Fruit fly (Drosophila melanogaster) whole organism, embryonic: Measurements from ENCODE around the gene dachs.
A peak's percentile ranks its signal among the peaks of the same experiment; 100 is the strongest.

Experiments
- CG10462 ChIP-seq: fragments of 200-800 bp; sonication (Bioruptor generic); optimal IDR thresholded peaks from 2 replicates; lab custom pipeline; 2016; ENCODE audit warnings: missing biosample characterization, missing genetic modification characterization
- CG10565 ChIP-seq: fragments of 200-800 bp; sonication (Bioruptor generic); optimal IDR thresholded peaks from 3 replicates; lab custom pipeline; 2016; ENCODE audit warnings: missing biosample characterization, mild to moderate bottlenecking, missing genetic modification characterization
- CG10979 ChIP-seq: fragments of 200-800 bp; sonication (Bioruptor generic); optimal IDR thresholded peaks from 2 replicates; lab custom pipeline; 2018; ENCODE audit warnings: missing biosample characterization, mild to moderate bottlenecking, missing genetic modification characterization, moderate library complexity
- CG11695 ChIP-seq: fragments of 200-800 bp; sonication (Bioruptor generic); IDR thresholded peaks from 3 replicates; pipeline ENCODE4 v1.3.6; 2022; ENCODE audit warnings: missing biosample characterization, missing genetic modification characterization
- CG12071 ChIP-seq: fragments of 200-800 bp; sonication (Bioruptor generic); optimal IDR thresholded peaks from 3 replicates; lab custom pipeline; 2018; ENCODE audit warnings: missing biosample characterization, mild to moderate bottlenecking, missing genetic modification characterization
- CG12299 ChIP-seq: fragments of 200-800 bp; sonication (Bioruptor generic); optimal IDR thresholded peaks from 2 replicates; lab custom pipeline; 2018; ENCODE audit warnings: missing biosample characterization, mild to moderate bottlenecking, missing genetic modification characterization
- CG13624 ChIP-seq: fragments of 200-800 bp; sonication (Bioruptor generic); optimal IDR thresholded peaks from 2 replicates; lab custom pipeline; 2016; ENCODE audit warnings: missing biosample characterization, missing genetic modification characterization
- CG14050 ChIP-seq: fragments of 200-800 bp; sonication (Bioruptor generic); IDR thresholded peaks from 3 replicates; pipeline ENCODE4 v1.3.6; 2022; ENCODE audit warnings: missing biosample characterization, missing genetic modification characterization
- CG16779 ChIP-seq: fragments of 200-800 bp; sonication (Bioruptor generic); IDR thresholded peaks from 2 replicates; pipeline ENCODE4 v1.3.6; 2022; ENCODE audit warnings: missing biosample characterization, missing genetic modification characterization
- CG16815 ChIP-seq: fragments of 200-800 bp; sonication (Bioruptor generic); optimal IDR thresholded peaks from 3 replicates; lab custom pipeline; 2017; ENCODE audit warnings: missing biosample characterization, mild to moderate bottlenecking, missing genetic modification characterization
- CG31224 ChIP-seq: fragments of 200-800 bp; sonication (Bioruptor generic); IDR thresholded peaks from 2 replicates; pipeline ENCODE4 v1.3.6; 2022; ENCODE audit warnings: missing biosample characterization, missing genetic modification characterization
- CG33213 ChIP-seq: fragments of 200-800 bp; sonication (Bioruptor generic); optimal IDR thresholded peaks from 3 replicates; lab custom pipeline; 2016; ENCODE audit warnings: missing biosample characterization, missing genetic modification characterization
- CG3407 ChIP-seq: fragments of 200-800 bp; sonication (Bioruptor generic); optimal IDR thresholded peaks from 2 replicates; lab custom pipeline; 2018; ENCODE audit warnings: missing biosample characterization, mild to moderate bottlenecking, missing genetic modification characterization
- CG4360 ChIP-seq: fragments of 200-800 bp; sonication (Bioruptor generic); IDR thresholded peaks from 2 replicates; pipeline ENCODE4 v1.3.6; 2022; ENCODE audit warnings: missing biosample characterization, missing genetic modification characterization
- CG6654 ChIP-seq: fragments of 200-800 bp; sonication (Bioruptor generic); optimal IDR thresholded peaks from 2 replicates; lab custom pipeline; 2017; ENCODE audit warnings: missing biosample characterization, mild to moderate bottlenecking, missing genetic modification characterization
- CG7556 ChIP-seq: fragments of 200-800 bp; sonication (Bioruptor generic); optimal IDR thresholded peaks from 2 replicates; lab custom pipeline; 2017; ENCODE audit warnings: missing biosample characterization, mild to moderate bottlenecking, missing genetic modification characterization
- CG7987 ChIP-seq: fragments of 200-800 bp; sonication (Bioruptor generic); optimal IDR thresholded peaks from 2 replicates; lab custom pipeline; 2018; ENCODE audit warnings: missing biosample characterization, mild to moderate bottlenecking, missing genetic modification characterization, moderate library complexity
- CG8359 ChIP-seq: fragments of 200-800 bp; sonication (Bioruptor generic); optimal IDR thresholded peaks from 2 replicates; lab custom pipeline; 2017; ENCODE audit warnings: missing biosample characterization, mild to moderate bottlenecking, missing genetic modification characterization, borderline replicate concordance
- CG8944 ChIP-seq: fragments of 200-800 bp; sonication (Bioruptor generic); optimal IDR thresholded peaks from 3 replicates; lab custom pipeline; 2016; ENCODE audit warnings: missing biosample characterization, missing genetic modification characterization
- CG9817 ChIP-seq: fragments of 200-800 bp; sonication (Bioruptor generic); optimal IDR thresholded peaks from 2 replicates; lab custom pipeline; 2018; ENCODE audit warnings: missing biosample characterization, mild to moderate bottlenecking, missing genetic modification characterization, moderate library complexity
- CoRest ChIP-seq: fragments of 200-800 bp; sonication (Bioruptor generic); optimal IDR thresholded peaks from 3 replicates; lab custom pipeline; 2018; ENCODE audit warnings: missing biosample characterization, mild to moderate bottlenecking, missing genetic modification characterization, moderate library complexity
- D19A ChIP-seq: fragments of 200-800 bp; optimal IDR thresholded peaks from 3 replicates; lab custom pipeline; 2019; ENCODE audit warnings: missing biosample characterization, mild to moderate bottlenecking, missing genetic modification characterization, moderate library complexity
- D19B ChIP-seq: fragments of 200-800 bp; sonication (Bioruptor generic); optimal IDR thresholded peaks from 2 replicates; lab custom pipeline; 2017; ENCODE audit warnings: missing biosample characterization, mild to moderate bottlenecking, missing genetic modification characterization
- Doc3 ChIP-seq: fragments of 200-800 bp; sonication (Bioruptor generic); IDR thresholded peaks from 3 replicates; pipeline ENCODE4 v1.3.6; 2022; ENCODE audit warnings: missing biosample characterization, missing genetic modification characterization; ENCODE audit not compliant: partially characterized antibody
- E2f1 ChIP-seq: fragments of 200-800 bp; sonication (Bioruptor generic); IDR thresholded peaks from 2 replicates; pipeline ENCODE4 v1.3.6; 2022; ENCODE audit warnings: missing biosample characterization, missing genetic modification characterization
- E2f2 ChIP-seq: fragments of 200-800 bp; sonication (Bioruptor generic); IDR thresholded peaks from 2 replicates; pipeline ENCODE4 v1.3.6; 2022; ENCODE audit warnings: missing biosample characterization, missing genetic modification characterization
- Ets97D ChIP-seq: fragments of 200-800 bp; sonication (Bioruptor generic); optimal IDR thresholded peaks from 3 replicates; lab custom pipeline; 2016; ENCODE audit warnings: missing biosample characterization, missing genetic modification characterization
- HLH3B ChIP-seq: fragments of 200-800 bp; sonication (Bioruptor generic); IDR thresholded peaks from 2 replicates; pipeline ENCODE4 v1.3.6; 2022; ENCODE audit warnings: missing biosample characterization, missing genetic modification characterization
- Hr3 ChIP-seq: fragments of 200-800 bp; sonication (Bioruptor generic); optimal IDR thresholded peaks from 3 replicates; lab custom pipeline; 2016; ENCODE audit warnings: missing biosample characterization, missing genetic modification characterization
- Hr78 ChIP-seq, 2 experiments: fragments of 200-800 bp in 1 of 2; fragments of >200 bp in 1 of 2; sonication (Bioruptor generic) in 1 of 2; optimal IDR thresholded peaks; 2 replicates each; lab custom pipeline; 2017 to 2019; ENCODE audit warnings: missing biosample characterization in 2 of 2, missing genetic modification characterization in 2 of 2, mild to moderate bottlenecking in 1 of 2, moderate library complexity in 1 of 2
- NC2α ChIP-seq: fragments of 200-800 bp; sonication (Bioruptor generic); optimal IDR thresholded peaks from 2 replicates; lab custom pipeline; 2016; ENCODE audit warnings: missing biosample characterization, missing genetic modification characterization
- Ravus ChIP-seq: fragments of 200-800 bp; sonication (Bioruptor generic); IDR thresholded peaks from 2 replicates; pipeline ENCODE4 v1.3.6; 2022; ENCODE audit warnings: missing biosample characterization, missing genetic modification characterization
- Tbp ChIP-seq: fragments of >200 bp; optimal IDR thresholded peaks from 2 replicates; lab custom pipeline; 2018; ENCODE audit warnings: missing biosample characterization, missing genetic modification characterization
- ab ChIP-seq: fragments of 200-800 bp; sonication (Bioruptor generic); optimal IDR thresholded peaks from 2 replicates; lab custom pipeline; 2016; ENCODE audit warnings: missing biosample characterization, missing genetic modification characterization
- ash1 ChIP-seq: fragments of 200-800 bp; sonication (Bioruptor generic); optimal IDR thresholded peaks from 2 replicates; lab custom pipeline; 2018; ENCODE audit warnings: missing biosample characterization, mild to moderate bottlenecking, missing genetic modification characterization
- ato ChIP-seq: fragments of 200-800 bp; sonication (Bioruptor generic); IDR thresholded peaks from 2 replicates; pipeline ENCODE4 v1.3.6; 2022; ENCODE audit warnings: missing biosample characterization, missing genetic modification characterization; ENCODE audit not compliant: partially characterized antibody
- bigmax ChIP-seq: fragments of 200-800 bp; sonication (Bioruptor generic); optimal IDR thresholded peaks from 2 replicates; lab custom pipeline; 2018; ENCODE audit warnings: missing biosample characterization, mild to moderate bottlenecking, missing genetic modification characterization
- br ChIP-seq: fragments of >200 bp; optimal IDR thresholded peaks from 2 replicates; lab custom pipeline; 2017
- crol ChIP-seq: fragments of 200-800 bp; sonication (Bioruptor generic); IDR thresholded peaks from 2 replicates; pipeline ENCODE4 v1.3.6; 2022; ENCODE audit warnings: missing biosample characterization, missing genetic modification characterization
- emc ChIP-seq: fragments of 200-800 bp; sonication (Bioruptor generic); optimal IDR thresholded peaks from 2 replicates; lab custom pipeline; 2016; ENCODE audit warnings: missing biosample characterization, missing genetic modification characterization
- ftz-f1 ChIP-seq: fragments of 200-800 bp; sonication (Bioruptor generic); optimal IDR thresholded peaks from 2 replicates; lab custom pipeline; 2016; ENCODE audit warnings: missing biosample characterization, missing genetic modification characterization
- grau ChIP-seq: fragments of 200-800 bp; optimal IDR thresholded peaks from 3 replicates; lab custom pipeline; 2019; ENCODE audit warnings: missing biosample characterization, mild to moderate bottlenecking, missing genetic modification characterization, moderate library complexity
- her ChIP-seq: fragments of 200-800 bp; sonication (Bioruptor generic); optimal IDR thresholded peaks from 2 replicates; lab custom pipeline; 2016; ENCODE audit warnings: missing biosample characterization, missing genetic modification characterization
- nerfin-2 ChIP-seq: fragments of 200-800 bp; sonication (Bioruptor generic); IDR thresholded peaks from 2 replicates; pipeline ENCODE4 v1.3.6; 2022; ENCODE audit warnings: missing biosample characterization, missing genetic modification characterization; ENCODE audit not compliant: partially characterized antibody
- phol ChIP-seq: fragments of 200-800 bp; sonication (Bioruptor generic); optimal IDR thresholded peaks from 3 replicates; lab custom pipeline; 2018; ENCODE audit warnings: missing biosample characterization, mild to moderate bottlenecking, missing genetic modification characterization, moderate library complexity
- pita ChIP-seq: fragments of 200-800 bp; sonication (Bioruptor generic); optimal IDR thresholded peaks from 2 replicates; lab custom pipeline; 2017; ENCODE audit warnings: missing biosample characterization, mild to moderate bottlenecking, missing genetic modification characterization
- tio ChIP-seq: fragments of 200-800 bp; sonication (Bioruptor generic); optimal IDR thresholded peaks from 2 replicates; lab custom pipeline; 2017; ENCODE audit warnings: missing biosample characterization, missing genetic modification characterization, inconsistent platforms
- tll ChIP-seq, 2 experiments: fragments of 200-800 bp in 1 of 2; fragments of >200 bp in 1 of 2; sonication (Bioruptor generic) in 1 of 2; optimal IDR thresholded peaks; 2 replicates each; lab custom pipeline; 2017 to 2019; ENCODE audit warnings: missing biosample characterization in 2 of 2, missing genetic modification characterization in 2 of 2, mild to moderate bottlenecking in 1 of 2, moderate library complexity in 1 of 2
- ttk ChIP-seq: fragments of 200-800 bp; sonication (Bioruptor generic); IDR thresholded peaks from 2 replicates; pipeline ENCODE4 v2.1.2; 2022; ENCODE audit warnings: missing biosample characterization, missing genetic modification characterization
- unc-4 ChIP-seq: fragments of 200-800 bp; sonication (Bioruptor generic); IDR thresholded peaks from 2 replicates; pipeline ENCODE4 v1.3.6; 2022; ENCODE audit warnings: missing biosample characterization, missing genetic modification characterization; ENCODE audit not compliant: partially characterized antibody
- yki ChIP-seq: fragments of >200 bp; optimal IDR thresholded peaks from 3 replicates; lab custom pipeline; 2018
- zfh1 ChIP-seq: fragments of 200-800 bp; sonication (Bioruptor generic); IDR thresholded peaks from 3 replicates; pipeline ENCODE4 v1.3.6; 2022; ENCODE audit warnings: missing biosample characterization, missing genetic modification characterization

Gene dachs

DNA sequence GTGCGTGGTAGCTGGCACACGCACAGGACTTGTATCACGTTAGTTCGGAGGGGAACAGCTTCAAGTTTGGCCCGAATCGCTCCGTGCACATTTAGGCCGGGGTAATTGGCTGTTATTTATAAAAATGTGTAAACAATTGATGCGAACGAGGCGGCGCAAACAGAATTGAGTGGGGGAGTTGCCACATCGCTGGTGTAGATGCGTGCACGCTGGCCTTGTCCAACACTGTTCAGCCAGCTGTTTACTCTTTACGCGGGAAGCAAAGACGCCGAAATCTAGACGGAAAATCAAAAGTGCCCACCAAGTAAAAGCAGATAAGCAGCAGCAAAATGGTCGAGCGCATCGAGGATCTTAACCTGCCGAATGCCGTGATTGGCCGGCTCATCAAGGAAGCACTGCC is 29.4 kb upstream of the dachs start, which contains the start of the genes D12 and Chrac-14 (continued):
- TF ChIP-seq CG7987 (GFP tag; lab: Kevin White, UChicago) (no peak), HLH3B (GFP tag; lab: Robert Waterston, UW) (no peak), zfh1 (GFP tag; lab: Robert Waterston, UW) (peak; percentile 42; the same call in 1 of the 3 replicates), CG33213 (GFP tag; lab: Kevin White, UChicago) (no peak), yki (lab: Kevin White, UChicago) (no peak), CG11695 (GFP tag; lab: Robert Waterston, UW) (no peak), tll (GFP tag; optimal IDR thresholded peaks at IDR 0.05; lab: Kevin White, UChicago) (no peak), pita (GFP tag; lab: Kevin White, UChicago) (no peak), CG10979 (tag; lab: Kevin White, UChicago) (no peak), CoRest (tag; lab: Kevin White, UChicago) (no peak), CG7556 (GFP tag; lab: Kevin White, UChicago) (no peak), Ets97D (peak; percentile 12), grau (tag; lab: Kevin White, UChicago) (no peak), br (lab: Kevin White, UChicago) (no peak), CG10565 (GFP tag; lab: Kevin White, UChicago) (no peak), CG12071 (GFP tag; lab: Kevin White, UChicago) (no peak), ash1 (GFP tag; lab: Kevin White, UChicago) (no peak), CG6654 (GFP tag; lab: Kevin White, UChicago) (no peak), her (peak; percentile 2), tio (GFP tag; lab: Kevin White, UChicago) (no peak), CG8359 (GFP tag; lab: Kevin White, UChicago) (no peak), CG31224 (GFP tag; lab: Robert Waterston, UW) (no peak), ato (GFP tag; lab: Robert Waterston, UW) (no peak), CG3407 (GFP tag; lab: Kevin White, UChicago) (no peak), D19B (GFP tag; lab: Kevin White, UChicago) (no peak), unc-4 (GFP tag; lab: Robert Waterston, UW) (no peak), E2f2 (GFP tag; lab: Robert Waterston, UW) (peak; percentile 73), crol (GFP tag; lab: Robert Waterston, UW) (no peak), CG16815 (no peak), NC2α (no peak), ftz-f1 (GFP tag; lab: Kevin White, UChicago) (no peak), CG4360 (GFP tag; lab: Robert Waterston, UW) (no peak), CG8944 (GFP tag; lab: Kevin White, UChicago) (no peak), D19A (tag; lab: Kevin White, UChicago) (no peak), Tbp (GFP tag; lab: Kevin White, UChicago) (no peak), CG10462 (GFP tag; lab: Kevin White, UChicago) (no peak), CG16779 (GFP tag; lab: Robert Waterston, UW) (no peak), Hr3 (GFP tag; lab: Kevin White, UChicago) (no peak), CG13624 (GFP tag; lab: Kevin White, UChicago) (no peak), ttk (GFP tag; lab: Robert Waterston, UW) (no peak), phol (tag; lab: Kevin White, UChicago) (no peak), CG14050 (GFP tag; lab: Robert Waterston, UW) (no peak), bigmax (GFP tag; lab: Kevin White, UChicago) (no peak), CG9817 (no peak), Ravus (GFP tag; lab: Robert Waterston, UW) (no peak), CG12299 (tag; lab: Kevin White, UChicago) (no peak), emc (GFP tag; lab: Kevin White, UChicago) (no peak), nerfin-2 (GFP tag; lab: Robert Waterston, UW) (no peak), E2f1 (peak; percentile 37; the same call in 1 of the 2 replicates), ab (no peak), Hr78 (GFP tag; optimal IDR thresholded peaks at IDR 0.05; lab: Kevin White, UChicago) (no peak), Doc3 (GFP tag; lab: Robert Waterston, UW) (no peak)
